Fruit fly (Drosophila melanogaster): ENCODE data around the gene CG1116.
A peak's percentile ranks its signal among the peaks of the same experiment; 100 is the strongest.

CG1116 gene

dm6 chr3R:5250530-5251242, 31.2 kb downstream of the CG1116 start (continued):
- TF ChIP-seq nerfin-2 (GFP tag; IDR thresholded peaks at IDR 0.05; ENCODE audit: partially characterized antibody) (no peak), emc (GFP tag; optimal IDR thresholded peaks at IDR 0.05) (no peak), sc (optimal IDR thresholded peaks at IDR 0.05) (no peak), sc (GFP tag; optimal IDR thresholded peaks at IDR 0.05) (no peak), inv (GFP tag; IDR thresholded peaks at IDR 0.05; ENCODE audit: partially characterized antibody) (no peak), Lim3 (GFP tag; IDR thresholded peaks at IDR 0.05) (no peak), CG18011 (GFP tag; optimal IDR thresholded peaks at IDR 0.05) (no peak), chif (GFP tag; optimal IDR thresholded peaks at IDR 0.05) (no peak), Dek (tag; optimal IDR thresholded peaks at IDR 0.05) (no peak), CkIIα-i1 (GFP tag; IDR thresholded peaks at IDR 0.05) (no peak), Xrp1 (GFP tag; IDR thresholded peaks at IDR 0.05) (peak; percentile 21; the same call in 1 of the 2 replicates), dmrt11E (tag; optimal IDR thresholded peaks at IDR 0.05) (no peak), Ssrp (tag; optimal IDR thresholded peaks at IDR 0.05) (no peak), mld (GFP tag; IDR thresholded peaks at IDR 0.05; ENCODE audit: partially characterized antibody) (no peak), CG15514 (GFP tag; optimal IDR thresholded peaks at IDR 0.05) (no peak), pum (GFP tag; optimal IDR thresholded peaks at IDR 0.05) (no peak), Eip74EF (GFP tag; optimal IDR thresholded peaks at IDR 0.05) (no peak), CG8089 (GFP tag; optimal IDR thresholded peaks at IDR 0.05) (no peak), CG9727 (GFP tag; optimal IDR thresholded peaks at IDR 0.05) (peak; percentile 8), fd96Cb (tag; optimal IDR thresholded peaks at IDR 0.05) (no peak), Hand (GFP tag; optimal IDR thresholded peaks at IDR 0.05) (no peak), run (tag; optimal IDR thresholded peaks at IDR 0.05) (no peak), bbx (GFP tag; IDR thresholded peaks at IDR 0.05; ENCODE audit: partially characterized antibody) (no peak), Hey (tag; optimal IDR thresholded peaks at IDR 0.05) (no peak), cwo (GFP tag; optimal IDR thresholded peaks at IDR 0.05) (no peak), CG31441 (GFP tag; IDR thresholded peaks at IDR 0.05) (no peak), Hr78 (GFP tag; optimal IDR thresholded peaks at IDR 0.05) (no peak), ssp (GFP tag; IDR thresholded peaks at IDR 0.05) (no peak), CG4617 (GFP tag; optimal IDR thresholded peaks at IDR 0.05; ENCODE audit: borderline replicate concordance) (no peak), gfzf (GFP tag; optimal IDR thresholded peaks at IDR 0.05) (no peak), ranshi (GFP tag; IDR thresholded peaks at IDR 0.05) (no peak), Nf-YB (GFP tag; optimal IDR thresholded peaks at IDR 0.05) (no peak), Stat92E (GFP tag; optimal IDR thresholded peaks at IDR 0.05) (no peak), grau (tag; optimal IDR thresholded peaks at IDR 0.05) (no peak), sr (GFP tag; IDR thresholded peaks at IDR 0.05) (no peak), CG6791 (GFP tag; IDR thresholded peaks at IDR 0.05; ENCODE audit: partially characterized antibody) (no peak), CG10959 (GFP tag; IDR thresholded peaks at IDR 0.05) (no peak), CG8944 (GFP tag; optimal IDR thresholded peaks at IDR 0.05) (no peak), CG6175 (GFP tag; IDR thresholded peaks at IDR 0.05) (no peak), Fer3 (tag; optimal IDR thresholded peaks at IDR 0.05) (no peak), CG12744 (GFP tag; optimal IDR thresholded peaks at IDR 0.05) (no peak), mirr (GFP tag; optimal IDR thresholded peaks at IDR 0.05) (no peak), CG1792 (GFP tag; optimal IDR thresholded peaks at IDR 0.05) (no peak), Aef1 (GFP tag; IDR thresholded peaks at IDR 0.05) (no peak), CG34224 (GFP tag; IDR thresholded peaks at IDR 0.05; ENCODE audit: partially characterized antibody) (no peak), YL-1 (GFP tag; optimal IDR thresholded peaks at IDR 0.05) (no peak), caup (GFP tag; optimal IDR thresholded peaks at IDR 0.05; ENCODE audit: severe bottlenecking) (no peak), so (GFP tag; IDR thresholded peaks at IDR 0.05) (no peak), ase (GFP tag; IDR thresholded peaks at IDR 0.05) (no peak)
